Worm (Caenorhabditis elegans) whole organism, early embryonic: ENCODE results near the gene srx-105.

Experiments used
- ama-1 ChIP-seq: fragments of 150-350 bp; optimal IDR thresholded peaks from 2 replicates; lab custom pipeline; 2014
- ceh-13 ChIP-seq: fragments of 200-800 bp; sonication (Bioruptor generic); optimal IDR thresholded peaks from 2 replicates; lab custom pipeline; 2018; ENCODE audit warnings: mild to moderate bottlenecking, missing genetic modification characterization, missing compliant biosample characterization
- hnd-1 ChIP-seq: sonication (generic microtip); optimal IDR thresholded peaks from 2 replicates; lab custom pipeline; 2016; ENCODE audit warnings: missing genetic modification characterization, missing compliant biosample characterization
- sea-1 ChIP-seq: fragments of 200-800 bp; sonication (Bioruptor generic); conservative IDR thresholded peaks from 2 replicates; pipeline ENCODE4 v1.3.6; 2022; ENCODE audit warnings: missing genetic modification characterization, missing compliant biosample characterization

ce11 chrII:3721016-3721415 lies 19.8 kb upstream of the srx-105 start, which contains the start of gene C46E10.3:
- TF ChIP-seq ama-1 (lab: Kevin White, UChicago) = no peak
- no peak for TF ChIP-seq hnd-1
- TF ChIP-seq sea-1 (GFP tag; lab: Robert Waterston, UW) = no peak
- TF ChIP-seq ceh-13 (GFP tag; lab: Kevin White, UChicago) = no peak
